Fruit fly (Drosophila melanogaster): ENCODE results near the gene CG4836.
A peak's percentile ranks its signal among the peaks of the same experiment; 100 is the strongest.

Gene CG4836

dm6 chr3R:19999474-19999873 lies 14.2 kb upstream of the CG4836 start:
- TF ChIP-seq Dif (GFP tag; optimal IDR thresholded peaks at IDR 0.05; ENCODE audit: partially characterized antibody) (no peak), Dfd (GFP tag; optimal IDR thresholded peaks at IDR 0.05) (no peak), pan (optimal IDR thresholded peaks at IDR 0.05) (no peak), Hnf4 (GFP tag; optimal IDR thresholded peaks at IDR 0.05) (peak; percentile 45), Mio (GFP tag; optimal IDR thresholded peaks at IDR 0.05) (no peak), Abd-B (GFP tag; optimal IDR thresholded peaks at IDR 0.05) (no peak), jim (GFP tag; optimal IDR thresholded peaks at IDR 0.05) (no peak), HLH106 (tag; optimal IDR thresholded peaks at IDR 0.05) (peak; percentile 89), woc (GFP tag; optimal IDR thresholded peaks at IDR 0.05) (peak; percentile 44), tai (GFP tag; optimal IDR thresholded peaks at IDR 0.05) (peak; percentile 28), GATAd (GFP tag; optimal IDR thresholded peaks at IDR 0.05) (peak; percentile 24), Vsx2 (GFP tag; optimal IDR thresholded peaks at IDR 0.05; ENCODE audit: partially characterized antibody) (no peak), CrebA (GFP tag; optimal IDR thresholded peaks at IDR 0.05; ENCODE audit: borderline replicate concordance) (no peak), foxo (GFP tag; optimal IDR thresholded peaks at IDR 0.05) (peak in 1 of 2 experiments; percentile 83), Hr83 (GFP tag; optimal IDR thresholded peaks at IDR 0.05; ENCODE audit: poor library complexity, severe bottlenecking) (no peak), N (GFP tag; optimal IDR thresholded peaks at IDR 0.05) (no peak), psq (GFP tag; optimal IDR thresholded peaks at IDR 0.05) (peak; percentile 78), dmrt93B (GFP tag; optimal IDR thresholded peaks at IDR 0.05) (peak; percentile 44), CG9705 (GFP tag; optimal IDR thresholded peaks at IDR 0.05) (peak; percentile 52), brk (GFP tag; optimal IDR thresholded peaks at IDR 0.05) (peak; percentile 81), Sp1 (GFP tag; optimal IDR thresholded peaks at IDR 0.05) (peak; percentile 86), Rel (GFP tag; optimal IDR thresholded peaks at IDR 0.05) (no peak), Rel (tag; optimal IDR thresholded peaks at IDR 0.05) (peak; percentile 45), lola (GFP tag; optimal IDR thresholded peaks at IDR 0.05) (no peak), sv (GFP tag; optimal IDR thresholded peaks at IDR 0.05) (peak; percentile 50), Hr78 (GFP tag; optimal IDR thresholded peaks at IDR 0.05) (no peak), sage (GFP tag; optimal IDR thresholded peaks at IDR 0.05) (peak; percentile 10), h (GFP tag; optimal IDR thresholded peaks at IDR 0.05) (peak; percentile 78), fru (GFP tag; optimal IDR thresholded peaks at IDR 0.05) (peak; percentile 68), rgr (GFP tag; optimal IDR thresholded peaks at IDR 0.05) (peak; percentile 86), CG32264 (GFP tag; optimal IDR thresholded peaks at IDR 0.05) (no peak), OdsH (GFP tag; optimal IDR thresholded peaks at IDR 0.05) (peak; percentile 86), Myc (optimal IDR thresholded peaks at IDR 0.05) (no peak), Jra (GFP tag; optimal IDR thresholded peaks at IDR 0.05) (peak; percentile 18), usp (GFP tag; optimal IDR thresholded peaks at IDR 0.05) (no peak), dl (GFP tag; optimal IDR thresholded peaks at IDR 0.05; ENCODE audit: insufficient read depth in 1 of 2, partially characterized antibody in 2 of 2) (no peak), dsf (GFP tag; optimal IDR thresholded peaks at IDR 0.05; ENCODE audit: borderline replicate concordance) (no peak), ey (GFP tag; optimal IDR thresholded peaks at IDR 0.05) (peak; percentile 55), br (GFP tag; optimal IDR thresholded peaks at IDR 0.05) (peak; percentile 46)

dm6 chr3R:20001595-20001997 lies 12.1 kb upstream of the CG4836 start:
- TF ChIP-seq h (GFP tag; optimal IDR thresholded peaks at IDR 0.05) (peak; percentile 23), CG9705 (GFP tag; optimal IDR thresholded peaks at IDR 0.05) (no peak), dl (GFP tag; optimal IDR thresholded peaks at IDR 0.05; ENCODE audit: insufficient read depth in 1 of 2, partially characterized antibody in 2 of 2) (no peak), usp (GFP tag; optimal IDR thresholded peaks at IDR 0.05) (no peak), brk (GFP tag; optimal IDR thresholded peaks at IDR 0.05) (no peak), HLH106 (tag; optimal IDR thresholded peaks at IDR 0.05) (peak; percentile 38), OdsH (GFP tag; optimal IDR thresholded peaks at IDR 0.05) (peak; percentile 9), CrebA (GFP tag; optimal IDR thresholded peaks at IDR 0.05; ENCODE audit: borderline replicate concordance) (no peak), Vsx2 (GFP tag; optimal IDR thresholded peaks at IDR 0.05; ENCODE audit: partially characterized antibody) (no peak), fru (GFP tag; optimal IDR thresholded peaks at IDR 0.05) (peak; percentile 44), jim (GFP tag; optimal IDR thresholded peaks at IDR 0.05) (no peak), Hnf4 (GFP tag; optimal IDR thresholded peaks at IDR 0.05) (peak; percentile 6), psq (GFP tag; optimal IDR thresholded peaks at IDR 0.05) (peak; percentile 37), Abd-B (GFP tag; optimal IDR thresholded peaks at IDR 0.05) (no peak), br (GFP tag; optimal IDR thresholded peaks at IDR 0.05) (peak; percentile 8), dmrt93B (GFP tag; optimal IDR thresholded peaks at IDR 0.05) (peak; percentile 26), woc (GFP tag; optimal IDR thresholded peaks at IDR 0.05) (peak; percentile 78), rgr (GFP tag; optimal IDR thresholded peaks at IDR 0.05) (peak; percentile 17), Sp1 (GFP tag; optimal IDR thresholded peaks at IDR 0.05) (peak; percentile 43), foxo (GFP tag; optimal IDR thresholded peaks at IDR 0.05) (peak in 1 of 2 experiments; percentile 31)

Data from whole organism, wandering third instar larva.